Fruit fly (Drosophila melanogaster) whole organism, embryonic: ENCODE measurements around the gene CG10874.

Experiments
- CG14667 ChIP-seq: fragments of 200-800 bp; sonication (Bioruptor generic); IDR thresholded peaks from 2 replicates; pipeline ENCODE4 v1.3.6; 2022; ENCODE audit warnings: missing biosample characterization, missing genetic modification characterization
- CG14965 ChIP-seq: fragments of 200-800 bp; sonication (Bioruptor generic); optimal IDR thresholded peaks from 2 replicates; lab custom pipeline; 2016; ENCODE audit warnings: missing biosample characterization, missing genetic modification characterization, borderline replicate concordance
- CG7987 ChIP-seq: fragments of 200-800 bp; sonication (Bioruptor generic); optimal IDR thresholded peaks from 2 replicates; lab custom pipeline; 2018; ENCODE audit warnings: missing biosample characterization, mild to moderate bottlenecking, missing genetic modification characterization, moderate library complexity
- CG9609 ChIP-seq: fragments of 200-800 bp; sonication (Bioruptor generic); optimal IDR thresholded peaks from 3 replicates; lab custom pipeline; 2016; ENCODE audit warnings: missing biosample characterization, missing genetic modification characterization
- nerfin-1 ChIP-seq: fragments of 200-800 bp; sonication (Bioruptor generic); optimal IDR thresholded peaks from 3 replicates; lab custom pipeline; 2019; ENCODE audit warnings: missing biosample characterization, mild to moderate bottlenecking, missing genetic modification characterization, moderate library complexity
- row ChIP-seq: fragments of 200-800 bp; sonication (Bioruptor generic); IDR thresholded peaks from 3 replicates; pipeline ENCODE4 v1.3.6; 2022; ENCODE audit warnings: missing biosample characterization, missing genetic modification characterization

DNA sequence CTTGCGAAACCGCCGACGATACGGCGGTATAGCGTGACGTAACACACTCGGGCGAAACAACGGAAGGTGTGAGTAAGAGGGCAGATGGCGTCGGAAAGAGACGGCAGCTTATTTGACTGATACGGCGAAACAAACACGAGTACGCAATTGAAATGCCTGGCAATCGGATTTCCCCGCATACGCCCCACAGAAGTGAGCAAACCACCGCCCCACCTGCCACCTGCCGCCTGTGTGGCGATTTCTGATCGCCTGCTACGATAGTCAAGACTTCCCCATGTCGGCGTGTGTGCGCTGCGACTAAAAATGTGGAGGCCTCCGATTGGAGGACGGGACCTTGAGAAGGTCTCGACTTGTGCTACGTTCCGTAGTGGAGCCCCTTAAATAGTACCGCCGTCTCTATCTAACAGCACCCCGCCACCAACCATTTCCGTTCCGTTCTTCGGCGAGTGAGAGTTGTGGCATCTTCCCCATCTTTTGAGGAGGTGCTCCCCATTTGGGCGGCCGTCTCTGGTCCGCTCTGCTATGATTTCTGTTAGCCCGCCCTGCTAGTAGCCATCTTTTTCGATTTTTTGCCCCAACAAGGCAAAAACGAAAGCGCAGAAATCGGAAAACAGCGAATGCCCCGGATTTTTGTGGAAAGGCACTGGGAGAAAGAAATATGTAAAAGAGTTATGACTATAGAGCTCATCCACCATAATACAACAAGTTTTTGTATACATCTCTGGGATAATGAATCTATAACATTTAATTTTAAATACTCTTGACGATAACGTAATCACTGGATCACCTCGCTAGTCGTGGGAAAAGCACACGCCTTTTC is 6.6 kb upstream of the CG10874 start:
- TF ChIP-seq nerfin-1 (peak; percentile 47), CG14667 (GFP tag; lab: Robert Waterston, UW) (no peak), row (GFP tag; lab: Robert Waterston, UW) (no peak), CG7987 (GFP tag; lab: Kevin White, UChicago) (peak; percentile 31), CG9609 (peak; percentile 89), CG14965 (GFP tag; lab: Kevin White, UChicago) (no peak)
